Worm (Caenorhabditis elegans): ENCODE measurements around the gene R05F9.9.

R05F9.9 gene

DNA sequence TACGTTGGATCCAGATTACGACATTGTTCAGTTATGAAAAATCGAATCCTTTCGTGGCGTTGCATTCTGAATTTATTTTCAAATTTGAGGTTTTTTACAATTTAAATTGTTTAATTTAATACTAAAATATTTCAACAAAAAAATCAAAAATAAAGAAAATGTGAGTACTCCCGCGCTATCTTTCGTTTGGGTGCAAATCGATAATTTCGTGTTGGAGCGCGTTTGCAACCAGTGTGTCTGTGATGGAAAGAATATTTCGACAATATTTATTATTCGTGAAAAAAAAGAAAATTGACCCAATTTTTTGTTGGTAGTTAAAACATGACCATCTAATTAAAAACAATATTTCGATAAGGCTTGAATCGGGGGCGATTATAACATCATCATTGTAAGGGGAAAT, at the start of gene R05F9.9:
Gene R05F9.9 (minus strand): TSS at position 66 of the 400 bp plus-strand sequence.
- TF ChIP-seq elt-2 (tag; optimal IDR thresholded peaks at IDR 0.05) (peak; percentile 35), rnt-1 (tag; optimal IDR thresholded peaks at IDR 0.05) (no peak), ceh-48 (tag; optimal IDR thresholded peaks at IDR 0.05) (peak; percentile 79)

DNA sequence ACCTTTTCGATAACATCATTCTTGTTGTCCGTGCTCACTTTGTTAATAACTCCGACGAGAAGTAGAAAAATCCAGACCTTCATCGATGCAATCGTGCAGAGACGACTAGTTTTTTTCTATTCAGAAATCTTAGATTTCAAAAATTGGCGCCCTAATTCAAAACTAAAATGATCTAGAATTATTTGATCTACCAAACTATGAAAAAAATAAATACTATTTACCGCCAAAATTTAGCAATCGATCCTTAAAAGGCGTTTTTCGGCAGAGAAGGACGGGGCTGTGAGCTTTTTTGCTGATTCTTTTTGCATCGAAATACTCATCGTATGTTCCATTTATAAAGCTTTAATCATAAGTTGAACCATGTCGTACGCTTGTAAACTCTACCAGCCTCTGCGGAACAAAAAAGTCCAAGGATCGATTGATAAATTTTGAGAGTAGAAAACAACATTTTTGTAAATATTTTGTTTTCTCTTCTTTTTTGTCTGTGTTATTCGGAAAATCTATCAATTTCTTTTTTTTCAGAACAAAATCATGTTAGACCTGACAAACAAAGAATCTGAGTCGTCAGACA, 47.6 kb upstream of the R05F9.9 start, which contains the start of the genes try-1 and zyg-12:
Gene try-1 (minus strand): TSS at position 148 of the 571 bp plus-strand sequence.
Gene zyg-12 (plus strand): TSS at position 521 of the 571 bp plus-strand sequence.
- TF ChIP-seq lim-6 (tag; optimal IDR thresholded peaks at IDR 0.05), result no peak
- no peak for TF ChIP-seq gmeb-2 (tag; optimal IDR thresholded peaks at IDR 0.05)
- no peak for TF ChIP-seq ceh-19 (GFP tag; optimal IDR thresholded peaks at IDR 0.05)
- TF ChIP-seq ceh-9 (tag; optimal IDR thresholded peaks at IDR 0.05), result no peak
- TF ChIP-seq syd-9 (tag; optimal IDR thresholded peaks at IDR 0.05), result no peak
- TF ChIP-seq odd-2 (tag; optimal IDR thresholded peaks at IDR 0.05), result no peak
- no peak for TF ChIP-seq tbx-2 (tag; optimal IDR thresholded peaks at IDR 0.05)

DNA sequence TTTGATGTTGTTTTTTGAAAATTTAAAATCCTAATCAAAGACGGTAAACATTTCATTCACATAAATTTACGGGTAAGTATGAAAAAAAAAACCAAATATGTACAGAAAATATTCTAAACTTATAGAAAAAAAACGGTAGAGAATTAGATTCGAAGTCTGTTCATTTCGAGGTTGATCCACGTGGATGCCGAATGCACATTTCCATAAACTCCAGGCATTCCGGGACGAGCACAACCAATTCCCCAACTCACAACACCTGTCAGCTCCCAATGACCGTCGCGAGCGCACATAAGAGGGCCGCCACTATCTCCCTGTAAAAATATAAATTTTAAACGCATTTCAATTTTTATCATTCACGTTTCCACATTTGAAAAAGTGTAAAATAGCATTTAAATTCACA, 46.2 kb upstream of the R05F9.9 start:
- no peak for TF ChIP-seq ceh-19 (GFP tag; optimal IDR thresholded peaks at IDR 0.05)
- no peak for TF ChIP-seq unc-3 (GFP tag; conservative IDR thresholded peaks at IDR 0.05)
- TF ChIP-seq unc-3 (tag; optimal IDR thresholded peaks at IDR 0.05), result no peak
- TF ChIP-seq pqm-1 (tag; optimal IDR thresholded peaks at IDR 0.05), result no peak
- TF ChIP-seq unc-86 (tag; optimal IDR thresholded peaks at IDR 0.05), result no peak
- no peak for TF ChIP-seq ceh-22 (tag; optimal IDR thresholded peaks at IDR 0.05)
- TF ChIP-seq mec-3 (tag; optimal IDR thresholded peaks at IDR 0.05; ENCODE audit: borderline replicate concordance), result no peak
- no peak for TF ChIP-seq elt-4 (tag; optimal IDR thresholded peaks at IDR 0.05)
- no peak for TF ChIP-seq ceh-2 (tag; optimal IDR thresholded peaks at IDR 0.05)
- TF ChIP-seq F13H6.1 (tag; optimal IDR thresholded peaks at IDR 0.05), result no peak
- no peak for TF ChIP-seq C08G9.2 (tag; optimal IDR thresholded peaks at IDR 0.05)
- TF ChIP-seq sox-4 (tag; optimal IDR thresholded peaks at IDR 0.05), result no peak
- TF ChIP-seq hlh-8 (tag; optimal IDR thresholded peaks at IDR 0.05), result no peak
- no peak for TF ChIP-seq ceh-30 (tag; optimal IDR thresholded peaks at IDR 0.05)

DNA sequence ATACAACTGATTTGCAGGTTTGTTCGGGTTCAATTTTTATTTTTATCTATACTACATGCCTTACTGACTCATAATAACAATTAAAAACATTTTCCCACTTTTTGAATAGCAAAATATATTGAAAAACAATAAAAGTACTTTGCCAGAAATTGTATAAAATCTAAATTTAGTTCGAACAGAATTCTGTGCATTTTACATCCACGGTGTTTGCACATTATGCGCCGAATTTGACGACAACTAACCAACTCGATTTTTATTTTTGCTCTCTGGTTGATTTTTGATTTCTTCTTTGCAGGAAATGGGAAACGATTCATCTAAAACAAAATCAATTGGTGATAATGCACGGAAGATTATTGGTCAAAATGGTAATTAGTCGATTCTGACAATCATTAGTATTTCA, 44.9 kb upstream of the R05F9.9 start:
- no peak for TF ChIP-seq nhr-11 (tag; optimal IDR thresholded peaks at IDR 0.05)
- TF ChIP-seq ceh-2 (tag; optimal IDR thresholded peaks at IDR 0.05), result no peak
- TF ChIP-seq ceh-45 (GFP tag; IDR thresholded peaks at IDR 0.05), result no peak
- TF ChIP-seq ceh-22 (tag; optimal IDR thresholded peaks at IDR 0.05), result no peak
- TF ChIP-seq tbx-2 (tag; optimal IDR thresholded peaks at IDR 0.05), result no peak
- no peak for TF ChIP-seq zip-5 (tag; optimal IDR thresholded peaks at IDR 0.05)
- TF ChIP-seq ceh-19 (GFP tag; optimal IDR thresholded peaks at IDR 0.05), result no peak
- TF ChIP-seq elt-4 (tag; optimal IDR thresholded peaks at IDR 0.05), result no peak
- TF ChIP-seq fkh-10 (GFP tag; optimal IDR thresholded peaks at IDR 0.05), result no peak
- TF ChIP-seq nfya-1 (tag; optimal IDR thresholded peaks at IDR 0.05), result no peak
- TF ChIP-seq ahr-1 (tag; optimal IDR thresholded peaks at IDR 0.05), result no peak
- TF ChIP-seq C08G9.2 (tag; optimal IDR thresholded peaks at IDR 0.05), result no peak
- TF ChIP-seq ceh-34 (tag; optimal IDR thresholded peaks at IDR 0.05), result no peak
- TF ChIP-seq sdc-2 (tag; optimal IDR thresholded peaks at IDR 0.05), result no peak
- no peak for TF ChIP-seq mec-3 (tag; optimal IDR thresholded peaks at IDR 0.05; ENCODE audit: borderline replicate concordance)
- no peak for TF ChIP-seq dve-1 (tag; optimal IDR thresholded peaks at IDR 0.05)

DNA sequence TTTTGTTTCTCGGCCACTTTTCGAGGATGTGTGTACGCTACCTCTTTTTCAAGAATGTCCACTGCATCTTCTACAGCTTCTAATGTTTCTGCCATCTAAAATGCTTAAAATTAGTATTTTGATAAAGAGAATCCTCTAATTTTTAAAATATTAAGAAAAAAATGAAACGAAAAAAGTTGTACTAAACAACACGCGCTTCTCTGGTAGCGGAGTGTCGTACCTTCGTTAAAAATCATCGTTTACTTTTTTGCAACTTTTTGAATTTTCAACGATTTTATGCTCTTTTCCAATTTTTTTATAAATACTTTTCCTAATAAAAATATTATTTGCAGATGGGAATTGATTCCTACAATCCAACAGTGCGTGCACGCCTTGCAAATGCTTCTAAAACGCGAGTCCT, 43.8 kb upstream of the R05F9.9 start, which contains the start of the genes gldi-11 and ZK546.2:
Gene gldi-11 (minus strand): TSS at position 95 of the 400 bp plus-strand sequence.
Gene ZK546.2 (plus strand): TSS at position 333 of the 400 bp plus-strand sequence.
- TF ChIP-seq tbx-7 (tag; optimal IDR thresholded peaks at IDR 0.05), result no peak

All from whole organism, late embryonic.